Worm (Caenorhabditis elegans) whole organism, L3 larva: Measurements from ENCODE around the gene fbxa-218.

Experiments
- R02D3.7 ChIP-seq: fragments of 150-350 bp; optimal IDR thresholded peaks from 2 replicates; lab custom pipeline; 2014; ENCODE audit warnings: missing biosample characterization, missing genetic modification characterization
- ama-1 ChIP-seq: fragments of 150-350 bp; optimal IDR thresholded peaks from 2 replicates; lab custom pipeline; 2018
- egl-27 ChIP-seq: sonication (generic microtip); optimal IDR thresholded peaks from 4 replicates; lab custom pipeline; 2017; ENCODE audit warnings: missing biosample characterization, missing genetic modification reagents, missing genetic modification characterization
- fkh-10 ChIP-seq: sonication (generic microtip); optimal IDR thresholded peaks from 2 replicates; lab custom pipeline; 2017; ENCODE audit warnings: missing biosample characterization, missing genetic modification reagents, missing genetic modification characterization
- fos-1 ChIP-seq: fragments of 150-350 bp; optimal IDR thresholded peaks from 2 replicates; lab custom pipeline; 2014; ENCODE audit warnings: missing biosample characterization, missing genetic modification characterization
- mdl-1 ChIP-seq: fragments of 150-350 bp; optimal IDR thresholded peaks from 2 replicates; lab custom pipeline; 2014; ENCODE audit warnings: missing biosample characterization, missing genetic modification characterization
- nfya-1 ChIP-seq: sonication (generic microtip); optimal IDR thresholded peaks from 2 replicates; lab custom pipeline; 2017; ENCODE audit warnings: missing genetic modification characterization, mild to moderate bottlenecking, missing compliant biosample characterization, antibody characterized with exemption, moderate library complexity; ENCODE audit not compliant: insufficient read depth
- nhr-25 ChIP-seq: sonication (generic microtip); optimal IDR thresholded peaks from 2 replicates; lab custom pipeline; 2017; ENCODE audit warnings: missing biosample characterization, missing genetic modification characterization
- nhr-67 ChIP-seq: fragments of 150-350 bp; optimal IDR thresholded peaks from 2 replicates; lab custom pipeline; 2014; ENCODE audit warnings: missing biosample characterization, missing genetic modification characterization
- nhr-76 ChIP-seq: fragments of 150-350 bp; sonication (generic microtip); optimal IDR thresholded peaks from 5 replicates; lab custom pipeline; 2014; ENCODE audit warnings: missing biosample characterization, missing genetic modification characterization
- nhr-77 ChIP-seq: fragments of 150-350 bp; optimal IDR thresholded peaks from 2 replicates; lab custom pipeline; 2014; ENCODE audit warnings: missing biosample characterization, missing genetic modification characterization
- pha-4 ChIP-seq: fragments of 150-350 bp; optimal IDR thresholded peaks from 2 replicates; lab custom pipeline; 2014; ENCODE audit warnings: missing biosample characterization, missing genetic modification reagents, missing genetic modification characterization
- snpc-4 ChIP-seq: fragments of 150-350 bp; optimal IDR thresholded peaks from 2 replicates; lab custom pipeline; 2014; ENCODE audit warnings: missing biosample characterization, missing genetic modification characterization
- unc-62 ChIP-seq: fragments of 150-350 bp; sonication (generic microtip); optimal IDR thresholded peaks from 4 replicates; lab custom pipeline; 2014; ENCODE audit warnings: missing biosample characterization, missing genetic modification reagents, missing genetic modification characterization

- TF ChIP-seq pha-4 (tag; lab: Kevin White, UChicago): no peak
- TF ChIP-seq ama-1: no peak
- TF ChIP-seq nhr-67 (tag; lab: Kevin White, UChicago): no peak
- no peak for TF ChIP-seq R02D3.7 (tag; lab: Kevin White, UChicago)
- TF ChIP-seq unc-62 (GFP tag; lab: Kevin White, UChicago): no peak
- no peak for TF ChIP-seq mdl-1 (tag; lab: Kevin White, UChicago)
- no peak for TF ChIP-seq egl-27
- no peak for TF ChIP-seq snpc-4 (tag; lab: Kevin White, UChicago)
- no peak for TF ChIP-seq fkh-10 (GFP tag; lab: Kevin White, UChicago)
- TF ChIP-seq nfya-1 (tag; lab: Kevin White, UChicago): no peak
- TF ChIP-seq nhr-25 (tag; lab: Kevin White, UChicago): no peak
- no peak for TF ChIP-seq nhr-76
- TF ChIP-seq fos-1 (tag; lab: Kevin White, UChicago): no peak
- TF ChIP-seq nhr-77 (tag; lab: Kevin White, UChicago): no peak
Observed at ce11 chrIII:12470589-12470988, 34.3 kb downstream of the fbxa-218 start.
